Fruit fly (Drosophila melanogaster) whole organism, prepupa: ENCODE measurements around the gene Sxl.

Source experiments
- Gug ChIP-seq: fragments of 200-800 bp; sonication (Bioruptor generic); IDR thresholded peaks from 2 replicates; pipeline ENCODE4 v1.3.6; 2022; ENCODE audit warnings: missing biosample characterization, missing genetic modification characterization
- Smox ChIP-seq: fragments of 200-800 bp; sonication (Bioruptor generic); optimal IDR thresholded peaks from 3 replicates; lab custom pipeline; 2016; ENCODE audit warnings: missing biosample characterization, missing genetic modification characterization
- lz ChIP-seq: fragments of 200-800 bp; sonication (Bioruptor generic); optimal IDR thresholded peaks from 3 replicates; lab custom pipeline; 2016; ENCODE audit warnings: missing biosample characterization, missing genetic modification characterization
- spab ChIP-seq: fragments of 200-800 bp; sonication (Bioruptor generic); optimal IDR thresholded peaks from 2 replicates; lab custom pipeline; 2017; ENCODE audit warnings: missing biosample characterization, mild to moderate bottlenecking, missing genetic modification characterization, missing genetic modification reagents

dm6 chrX:7094861-7095260, 3.0 kb downstream of the Sxl start:
- no peak for TF ChIP-seq lz (GFP tag; lab: Kevin White, UChicago)
- TF ChIP-seq spab: no peak
- TF ChIP-seq Smox (GFP tag; lab: Kevin White, UChicago): no peak
- no peak for TF ChIP-seq Gug (GFP tag; lab: Robert Waterston, UW)
